Worm (Caenorhabditis elegans) whole organism, midembryonic: ENCODE results near the gene nhr-235.

Source experiments
- flt-1 ChIP-seq: fragments of 200-800 bp; sonication (Bioruptor generic); IDR thresholded peaks from 2 replicates; pipeline ENCODE4 v1.3.6; 2022; ENCODE audit warnings: missing genetic modification characterization, missing compliant biosample characterization
- ztf-23 ChIP-seq: fragments of 200-800 bp; sonication (Bioruptor generic); IDR thresholded peaks from 2 replicates; pipeline ENCODE4 v1.3.6; 2022; ENCODE audit warnings: missing genetic modification reagents, missing genetic modification characterization, missing compliant biosample characterization

DNA sequence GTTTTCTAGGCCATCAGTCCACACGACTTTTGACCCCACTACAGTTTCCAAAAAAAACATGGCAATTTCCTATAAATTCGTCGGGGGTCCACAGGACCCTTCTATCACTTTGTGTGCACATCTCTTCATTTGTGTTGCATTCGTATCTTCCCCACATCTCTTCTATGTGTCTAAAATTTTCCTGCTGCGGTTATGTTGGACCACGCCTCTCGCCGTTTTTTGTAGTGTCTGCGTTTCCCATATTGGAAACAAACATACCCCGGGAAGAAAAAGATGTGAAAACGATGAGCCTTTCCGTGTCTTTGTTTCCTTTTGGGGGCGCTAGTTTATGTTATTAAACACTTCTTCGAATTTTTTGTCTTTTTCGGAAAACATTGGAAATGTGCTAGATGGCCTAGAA, 21.5 kb downstream of the nhr-235 start:
- no peak for TF ChIP-seq ztf-23
- TF ChIP-seq flt-1 (GFP tag; lab: Robert Waterston, UW), result no peak
